2 fruit fly cellular contexts compared by ENCODE assay signal in the genomic region with DNA sequence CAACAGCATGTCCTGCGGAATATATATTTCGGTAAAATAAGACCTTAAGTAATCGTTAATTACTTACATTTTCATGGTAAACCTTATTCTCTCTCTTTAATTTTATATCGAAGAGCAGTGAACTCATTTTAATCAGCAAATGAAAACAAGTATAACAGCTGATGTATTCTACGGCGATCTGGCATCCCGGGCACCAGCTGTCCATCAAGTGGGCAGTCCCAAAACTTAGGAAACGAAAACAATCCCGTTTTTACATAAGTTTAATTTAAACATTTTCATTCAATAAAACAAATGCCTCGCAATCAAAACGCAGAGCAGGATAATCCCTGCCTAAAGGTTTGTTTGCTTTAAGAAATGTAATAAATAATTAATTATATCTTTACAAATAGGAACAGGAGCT.
A peak's percentile ranks its signal among the peaks of the same experiment; 100 is the strongest.
TF ChIP-seq lines count a peak whose summit lies in the region.

A gene (minus strand): TSS at position 151 of the 400 bp plus-strand sequence.
A gene (plus strand): TSS at position 237 of the 400 bp plus-strand sequence.

TF ChIP-seq in whole organism, adult, 20 proteins besides CTCF, POLR2A, EP300 and RAD21 (continued from another document):
- peak; percentile 17 for TF ChIP-seq CG11617 (GFP tag; optimal IDR thresholded peaks at IDR 0.05; lab: Kevin White, UChicago)
- TF ChIP-seq CG33017 (tag; optimal IDR thresholded peaks at IDR 0.05; lab: Kevin White, UChicago) = no peak

TF ChIP-seq in whole organism, embryonic, 481 proteins besides CTCF, POLR2A, EP300 and RAD21 (continued from another document and continues in another):
- TF ChIP-seq sd (tag; optimal IDR thresholded peaks at IDR 0.05; lab: Kevin White, UChicago) = no peak
- peak; percentile 52 for TF ChIP-seq sna (GFP tag; IDR thresholded peaks at IDR 0.05; lab: Robert Waterston, UW; ENCODE audit: partially characterized antibody)
- TF ChIP-seq usp (GFP tag; optimal IDR thresholded peaks at IDR 0.05; lab: Kevin White, UChicago) = no peak
- no peak for TF ChIP-seq CG13296 (GFP tag; optimal IDR thresholded peaks at IDR 0.05; lab: Kevin White, UChicago)
- TF ChIP-seq gsb (GFP tag; IDR thresholded peaks at IDR 0.05; lab: Robert Waterston, UW) = no peak
- peak; percentile 5 for TF ChIP-seq CG13424 (tag; optimal IDR thresholded peaks at IDR 0.05; lab: Kevin White, UChicago)
- no peak for TF ChIP-seq CG18476 (GFP tag; optimal IDR thresholded peaks at IDR 0.05; lab: Kevin White, UChicago)
- no peak for TF ChIP-seq Dek (tag; optimal IDR thresholded peaks at IDR 0.05; lab: Kevin White, UChicago)
- TF ChIP-seq CG10321 (GFP tag; IDR thresholded peaks at IDR 0.05; lab: Robert Waterston, UW) = no peak
- TF ChIP-seq ro (GFP tag; IDR thresholded peaks at IDR 0.05; lab: Robert Waterston, UW) = no peak
- peak; percentile 22 for TF ChIP-seq lbe (GFP tag; optimal IDR thresholded peaks at IDR 0.05; lab: Kevin White, UChicago)
- TF ChIP-seq CG6791 (GFP tag; IDR thresholded peaks at IDR 0.05; lab: Robert Waterston, UW; ENCODE audit: partially characterized antibody) = no peak
- TF ChIP-seq Dfd (GFP tag; optimal IDR thresholded peaks at IDR 0.05; lab: Kevin White, UChicago) = no peak
- TF ChIP-seq ac (GFP tag; optimal IDR thresholded peaks at IDR 0.05; lab: Kevin White, UChicago) = no peak
- no peak for TF ChIP-seq CG13123 (GFP tag; optimal IDR thresholded peaks at IDR 0.05; lab: Kevin White, UChicago)
- TF ChIP-seq CkIIα-i1 (GFP tag; IDR thresholded peaks at IDR 0.05; lab: Robert Waterston, UW) = no peak
- TF ChIP-seq vnd (GFP tag; IDR thresholded peaks at IDR 0.05; lab: Robert Waterston, UW; ENCODE audit: partially characterized antibody) = no peak
- TF ChIP-seq chm (GFP tag; IDR thresholded peaks at IDR 0.05; lab: Robert Waterston, UW) = no peak
- 0 out of 3 replicates have a peak, but pooled peaks have one; percentile 4 for TF ChIP-seq zfh1 (GFP tag; IDR thresholded peaks at IDR 0.05; lab: Robert Waterston, UW)
- no peak for TF ChIP-seq oc (tag; optimal IDR thresholded peaks at IDR 0.05; lab: Kevin White, UChicago)
- peak; percentile 99 for TF ChIP-seq trem (tag; optimal IDR thresholded peaks at IDR 0.05; lab: Kevin White, UChicago)
- TF ChIP-seq Chrac-16 (GFP tag; optimal IDR thresholded peaks at IDR 0.05; lab: Kevin White, UChicago) = no peak
- no peak for TF ChIP-seq CG6689 (GFP tag; IDR thresholded peaks at IDR 0.05; lab: Robert Waterston, UW)
- TF ChIP-seq CG7839 (tag; optimal IDR thresholded peaks at IDR 0.05; lab: Kevin White, UChicago) = no peak
- TF ChIP-seq CG8388 (GFP tag; optimal IDR thresholded peaks at IDR 0.05; lab: Kevin White, UChicago) = no peak
- no peak for TF ChIP-seq dimm (GFP tag; IDR thresholded peaks at IDR 0.05; lab: Robert Waterston, UW)
- peak; percentile 83 for TF ChIP-seq CG3163 (GFP tag; optimal IDR thresholded peaks at IDR 0.05; lab: Kevin White, UChicago)
- no peak for TF ChIP-seq B-H1 (GFP tag; IDR thresholded peaks at IDR 0.05; lab: Robert Waterston, UW)
- TF ChIP-seq CG11695 (GFP tag; IDR thresholded peaks at IDR 0.05; lab: Robert Waterston, UW) = no peak
- TF ChIP-seq CG34422 (GFP tag; IDR thresholded peaks at IDR 0.05; lab: Robert Waterston, UW) = peak; percentile 25; the same call in 1 of the 3 replicates
- TF ChIP-seq fu2 (GFP tag; optimal IDR thresholded peaks at IDR 0.05; lab: Kevin White, UChicago) = no peak
- no peak for TF ChIP-seq seq (GFP tag; IDR thresholded peaks at IDR 0.05; lab: Robert Waterston, UW)
- TF ChIP-seq rib (GFP tag; IDR thresholded peaks at IDR 0.05; lab: Robert Waterston, UW) = no peak
- no peak for TF ChIP-seq eve (GFP tag; optimal IDR thresholded peaks at IDR 0.05; lab: Kevin White, UChicago)
- no peak for TF ChIP-seq NC2β (GFP tag; optimal IDR thresholded peaks at IDR 0.05; lab: Kevin White, UChicago)
- TF ChIP-seq CG10565 (GFP tag; optimal IDR thresholded peaks at IDR 0.05; lab: Kevin White, UChicago) = no peak
- no peak for TF ChIP-seq CG11085 (GFP tag; IDR thresholded peaks at IDR 0.05; lab: Robert Waterston, UW)
- TF ChIP-seq tio (GFP tag; optimal IDR thresholded peaks at IDR 0.05; lab: Kevin White, UChicago) = no peak
- TF ChIP-seq Dp (GFP tag; optimal IDR thresholded peaks at IDR 0.05; lab: Kevin White, UChicago) = peak; percentile 28
- no peak for TF ChIP-seq CG2129 (GFP tag; IDR thresholded peaks at IDR 0.05; lab: Robert Waterston, UW; ENCODE audit: partially characterized antibody)
- no peak for TF ChIP-seq CG17612 (GFP tag; IDR thresholded peaks at IDR 0.05; lab: Robert Waterston, UW)
- TF ChIP-seq Nf-YA (GFP tag; IDR thresholded peaks at IDR 0.05; lab: Robert Waterston, UW) = no peak
- peak; percentile 30 for TF ChIP-seq CG10267 (tag; optimal IDR thresholded peaks at IDR 0.05; lab: Kevin White, UChicago)
- TF ChIP-seq CG14441 (GFP tag; IDR thresholded peaks at IDR 0.05; lab: Robert Waterston, UW) = no peak
- TF ChIP-seq CG11093 (GFP tag; IDR thresholded peaks at IDR 0.05; lab: Robert Waterston, UW) = no peak
- no peak for TF ChIP-seq CG15011 (GFP tag; optimal IDR thresholded peaks at IDR 0.05; lab: Kevin White, UChicago)
- no peak for TF ChIP-seq Taf1 (GFP tag; IDR thresholded peaks at IDR 0.05; lab: Robert Waterston, UW)
- no peak for TF ChIP-seq CoRest (tag; optimal IDR thresholded peaks at IDR 0.05; lab: Kevin White, UChicago)
- TF ChIP-seq Xbp1 (GFP tag; optimal IDR thresholded peaks at IDR 0.05; lab: Kevin White, UChicago) = no peak
- TF ChIP-seq run (tag; optimal IDR thresholded peaks at IDR 0.05; lab: Kevin White, UChicago) = no peak
- no peak for TF ChIP-seq CG9797 (GFP tag; optimal IDR thresholded peaks at IDR 0.05; lab: Kevin White, UChicago)
- no peak for TF ChIP-seq CG32767 (GFP tag; IDR thresholded peaks at IDR 0.05; lab: Robert Waterston, UW)
- TF ChIP-seq az2 (GFP tag; optimal IDR thresholded peaks at IDR 0.05; lab: Kevin White, UChicago) = no peak
- TF ChIP-seq NFAT (GFP tag; IDR thresholded peaks at IDR 0.05; lab: Robert Waterston, UW) = no peak
- TF ChIP-seq Blimp-1 (GFP tag; optimal IDR thresholded peaks at IDR 0.05; lab: Kevin White, UChicago) = no peak
- TF ChIP-seq HmgZ (tag; optimal IDR thresholded peaks at IDR 0.05; lab: Kevin White, UChicago) = peak; percentile 25
- no peak for TF ChIP-seq CG16779 (GFP tag; IDR thresholded peaks at IDR 0.05; lab: Robert Waterston, UW)
- TF ChIP-seq lola (GFP tag; optimal IDR thresholded peaks at IDR 0.05; lab: Kevin White, UChicago) = no peak
- TF ChIP-seq Ravus (GFP tag; IDR thresholded peaks at IDR 0.05; lab: Robert Waterston, UW) = no peak
- TF ChIP-seq sim (GFP tag; IDR thresholded peaks at IDR 0.05; lab: Robert Waterston, UW) = no peak
- TF ChIP-seq prd (optimal IDR thresholded peaks at IDR 0.05; lab: Kevin White, UChicago) = no peak
- no peak for TF ChIP-seq prd (GFP tag; IDR thresholded peaks at IDR 0.05; lab: Robert Waterston, UW)
- no peak for TF ChIP-seq otp (GFP tag; IDR thresholded peaks at IDR 0.05; lab: Robert Waterston, UW)
- no peak for TF ChIP-seq CG9215 (GFP tag; IDR thresholded peaks at IDR 0.05; lab: Robert Waterston, UW)
- TF ChIP-seq Sry-β (GFP tag; optimal IDR thresholded peaks at IDR 0.05; lab: Kevin White, UChicago) = no peak
- peak; percentile 37 for TF ChIP-seq CG4617 (GFP tag; optimal IDR thresholded peaks at IDR 0.05; lab: Kevin White, UChicago; ENCODE audit: borderline replicate concordance)
- TF ChIP-seq salm (tag; optimal IDR thresholded peaks at IDR 0.05; lab: Kevin White, UChicago) = no peak
- no peak for TF ChIP-seq Hr78 (GFP tag; optimal IDR thresholded peaks at IDR 0.05; lab: Kevin White, UChicago)
- no peak for TF ChIP-seq CG1602 (GFP tag; optimal IDR thresholded peaks at IDR 0.05; lab: Kevin White, UChicago)
- TF ChIP-seq Awh (GFP tag; IDR thresholded peaks at IDR 0.05; lab: Robert Waterston, UW) = no peak
- TF ChIP-seq CG18262 (tag; optimal IDR thresholded peaks at IDR 0.05; lab: Kevin White, UChicago) = no peak
- TF ChIP-seq emc (GFP tag; optimal IDR thresholded peaks at IDR 0.05; lab: Kevin White, UChicago) = no peak
- no peak for TF ChIP-seq pb (GFP tag; optimal IDR thresholded peaks at IDR 0.05; lab: Kevin White, UChicago)
- TF ChIP-seq MBD-R2 (GFP tag; IDR thresholded peaks at IDR 0.05; lab: Robert Waterston, UW) = peak; percentile 96
- no peak for TF ChIP-seq sens-2 (GFP tag; IDR thresholded peaks at IDR 0.05; lab: Robert Waterston, UW)
- no peak for TF ChIP-seq Fer3 (tag; optimal IDR thresholded peaks at IDR 0.05; lab: Kevin White, UChicago)
- TF ChIP-seq zfh2 (GFP tag; optimal IDR thresholded peaks at IDR 0.05; lab: Kevin White, UChicago) = no peak
- no peak for TF ChIP-seq CG6854 (GFP tag; optimal IDR thresholded peaks at IDR 0.05; lab: Kevin White, UChicago)
- no peak for TF ChIP-seq p53 (GFP tag; optimal IDR thresholded peaks at IDR 0.05; lab: Kevin White, UChicago)
- TF ChIP-seq CG11723 (GFP tag; optimal IDR thresholded peaks at IDR 0.05; lab: Kevin White, UChicago) = no peak
- TF ChIP-seq row (GFP tag; IDR thresholded peaks at IDR 0.05; lab: Robert Waterston, UW) = peak; percentile 32; the same call in 1 of the 3 replicates
- TF ChIP-seq CG11504 (tag; optimal IDR thresholded peaks at IDR 0.05; lab: Kevin White, UChicago) = no peak
- no peak for TF ChIP-seq CG10959 (GFP tag; IDR thresholded peaks at IDR 0.05; lab: Robert Waterston, UW)
- no peak for TF ChIP-seq CG31441 (GFP tag; IDR thresholded peaks at IDR 0.05; lab: Robert Waterston, UW)
- no peak for TF ChIP-seq Hey (tag; optimal IDR thresholded peaks at IDR 0.05; lab: Kevin White, UChicago)
- no peak for TF ChIP-seq lilli (GFP tag; optimal IDR thresholded peaks at IDR 0.05; lab: Kevin White, UChicago)
- TF ChIP-seq NK7.1 (GFP tag; optimal IDR thresholded peaks at IDR 0.05; lab: Kevin White, UChicago) = no peak
- TF ChIP-seq Bgb (GFP tag; IDR thresholded peaks at IDR 0.05; lab: Robert Waterston, UW; ENCODE audit: partially characterized antibody) = no peak
- no peak for TF ChIP-seq Lhr (GFP tag; optimal IDR thresholded peaks at IDR 0.05; lab: Kevin White, UChicago)
- TF ChIP-seq Trl (optimal IDR thresholded peaks at IDR 0.05; lab: Kevin White, UChicago) = peak in 1 of 2 experiments; percentile 9
- no peak for TF ChIP-seq Trl (GFP tag; optimal IDR thresholded peaks at IDR 0.05; lab: Kevin White, UChicago)
- no peak for TF ChIP-seq CG14667 (GFP tag; IDR thresholded peaks at IDR 0.05; lab: Robert Waterston, UW)
- TF ChIP-seq bowl (GFP tag; IDR thresholded peaks at IDR 0.05; lab: Robert Waterston, UW) = no peak
- no peak for TF ChIP-seq trh (GFP tag; optimal IDR thresholded peaks at IDR 0.05; lab: Kevin White, UChicago)
- TF ChIP-seq Jarid2 (GFP tag; optimal IDR thresholded peaks at IDR 0.05; lab: Kevin White, UChicago) = no peak
- no peak for TF ChIP-seq dati (GFP tag; IDR thresholded peaks at IDR 0.05; lab: Robert Waterston, UW)
- TF ChIP-seq CG12659 (GFP tag; optimal IDR thresholded peaks at IDR 0.05; lab: Kevin White, UChicago) = peak; percentile 43
- no peak for TF ChIP-seq CG4730 (GFP tag; IDR thresholded peaks at IDR 0.05; lab: Robert Waterston, UW)
- TF ChIP-seq HLH54F (GFP tag; optimal IDR thresholded peaks at IDR 0.05; lab: Kevin White, UChicago) = no peak
- no peak for TF ChIP-seq Dip2 (GFP tag; IDR thresholded peaks at IDR 0.05; lab: Robert Waterston, UW)
- peak; percentile 51 for TF ChIP-seq CG12769 (tag; optimal IDR thresholded peaks at IDR 0.05; lab: Kevin White, UChicago)
- TF ChIP-seq jigr1 (GFP tag; IDR thresholded peaks at IDR 0.05; lab: Robert Waterston, UW) = no peak
- no peak for TF ChIP-seq Gug (GFP tag; IDR thresholded peaks at IDR 0.05; lab: Robert Waterston, UW)
- no peak for TF ChIP-seq CG12942 (GFP tag; optimal IDR thresholded peaks at IDR 0.05; lab: Kevin White, UChicago)
- TF ChIP-seq Doc2 (GFP tag; IDR thresholded peaks at IDR 0.05; lab: Robert Waterston, UW) = no peak
- TF ChIP-seq CG4404 (GFP tag; IDR thresholded peaks at IDR 0.05; lab: Robert Waterston, UW) = no peak
- TF ChIP-seq CG6765 (GFP tag; optimal IDR thresholded peaks at IDR 0.05; lab: Kevin White, UChicago) = no peak
- TF ChIP-seq CG13287 (GFP tag; IDR thresholded peaks at IDR 0.05; lab: Robert Waterston, UW; ENCODE audit: partially characterized antibody) = peak; percentile 62
- no peak for TF ChIP-seq en (GFP tag; optimal IDR thresholded peaks at IDR 0.05; lab: Kevin White, UChicago)
- no peak for TF ChIP-seq Tbp (GFP tag; optimal IDR thresholded peaks at IDR 0.05; lab: Kevin White, UChicago)
- TF ChIP-seq hbn (GFP tag; IDR thresholded peaks at IDR 0.05; lab: Robert Waterston, UW; ENCODE audit: partially characterized antibody) = peak; percentile 45; the same call in 1 of the 2 replicates
- TF ChIP-seq CG33557 (GFP tag; optimal IDR thresholded peaks at IDR 0.05; lab: Kevin White, UChicago) = no peak
- TF ChIP-seq ab (GFP tag; optimal IDR thresholded peaks at IDR 0.05; lab: Kevin White, UChicago) = no peak
- TF ChIP-seq CG8478 (optimal IDR thresholded peaks at IDR 0.05; lab: Kevin White, UChicago) = no peak
- TF ChIP-seq Doc3 (GFP tag; IDR thresholded peaks at IDR 0.05; lab: Robert Waterston, UW; ENCODE audit: partially characterized antibody) = peak; percentile 17; the same call in 1 of the 3 replicates
- TF ChIP-seq repo (GFP tag; optimal IDR thresholded peaks at IDR 0.05; lab: Kevin White, UChicago) = no peak
- no peak for TF ChIP-seq Side (GFP tag; optimal IDR thresholded peaks at IDR 0.05; lab: Kevin White, UChicago)
- TF ChIP-seq CG14050 (GFP tag; IDR thresholded peaks at IDR 0.05; lab: Robert Waterston, UW) = no peak
- TF ChIP-seq shn (GFP tag; optimal IDR thresholded peaks at IDR 0.05; lab: Kevin White, UChicago) = no peak
- peak; percentile 17 for TF ChIP-seq zen (tag; optimal IDR thresholded peaks at IDR 0.05; lab: Kevin White, UChicago)
- no peak for TF ChIP-seq ci (GFP tag; IDR thresholded peaks at IDR 0.05; lab: Robert Waterston, UW)
- TF ChIP-seq her (GFP tag; optimal IDR thresholded peaks at IDR 0.05; lab: Kevin White, UChicago) = no peak
- TF ChIP-seq pho (GFP tag; optimal IDR thresholded peaks at IDR 0.05; lab: Kevin White, UChicago) = no peak
- peak; percentile 4 for TF ChIP-seq CG8924 (tag; optimal IDR thresholded peaks at IDR 0.05; lab: Kevin White, UChicago)
- TF ChIP-seq CG10462 (GFP tag; optimal IDR thresholded peaks at IDR 0.05; lab: Kevin White, UChicago) = no peak
- TF ChIP-seq jumu (GFP tag; optimal IDR thresholded peaks at IDR 0.05; lab: Kevin White, UChicago) = no peak
- no peak for TF ChIP-seq bcd (GFP tag; optimal IDR thresholded peaks at IDR 0.05; lab: Kevin White, UChicago)
- no peak for TF ChIP-seq CG8359 (GFP tag; optimal IDR thresholded peaks at IDR 0.05; lab: Kevin White, UChicago; ENCODE audit: borderline replicate concordance)
- no peak for TF ChIP-seq crol (GFP tag; IDR thresholded peaks at IDR 0.05; lab: Robert Waterston, UW)
- no peak for TF ChIP-seq vvl (GFP tag; IDR thresholded peaks at IDR 0.05; lab: Robert Waterston, UW)
- no peak for TF ChIP-seq cad (GFP tag; optimal IDR thresholded peaks at IDR 0.05; lab: Kevin White, UChicago)
